Fruit fly (Drosophila melanogaster): Measurements from ENCODE around the gene CG12702.

dm6 chrX:19791832-19792231 is 27.2 kb upstream of the CG12702 start:
- TF ChIP-seq Myc (optimal IDR thresholded peaks at IDR 0.05): no peak
- no peak for TF ChIP-seq Sin3A (optimal IDR thresholded peaks at IDR 0.05)
- no peak for TF ChIP-seq psq (optimal IDR thresholded peaks at IDR 0.05)
- TF ChIP-seq h (optimal IDR thresholded peaks at IDR 0.05): no peak
- no peak for TF ChIP-seq ttk (optimal IDR thresholded peaks at IDR 0.05)

Data from Kc167 (cell line).